Worm (Caenorhabditis elegans) whole organism, mixed stage, embryonic: ENCODE results near the gene pqn-65.

Experiments used
- M03D4.4 ChIP-seq: sonication (generic microtip); optimal IDR thresholded peaks from 2 replicates; lab custom pipeline; 2017; ENCODE audit warnings: mild to moderate bottlenecking, missing genetic modification characterization, missing compliant biosample characterization
- bed-3 ChIP-seq: fragments of 200-800 bp; sonication (Bioruptor generic); optimal IDR thresholded peaks from 3 replicates; lab custom pipeline; 2018; ENCODE audit warnings: mild to moderate bottlenecking, missing genetic modification characterization, moderate library complexity, missing compliant biosample characterization
- blmp-1 ChIP-seq: fragments of 150-350 bp; optimal IDR thresholded peaks from 2 replicates; lab custom pipeline; 2014; ENCODE audit warnings: missing biosample characterization, missing genetic modification characterization
- ceh-39 ChIP-seq: fragments of 150-350 bp; optimal IDR thresholded peaks from 2 replicates; lab custom pipeline; 2014; ENCODE audit warnings: missing biosample characterization, missing genetic modification characterization
- ceh-43 ChIP-seq: fragments of 200-800 bp; sonication (Bioruptor generic); optimal IDR thresholded peaks from 2 replicates; lab custom pipeline; 2018; ENCODE audit warnings: mild to moderate bottlenecking, missing genetic modification characterization, moderate library complexity, missing compliant biosample characterization
- ceh-83 ChIP-seq: fragments of 200-800 bp; sonication (Bioruptor generic); optimal IDR thresholded peaks from 2 replicates; lab custom pipeline; 2018; ENCODE audit warnings: mild to moderate bottlenecking, missing genetic modification characterization, missing compliant biosample characterization
- ces-1 ChIP-seq: fragments of 150-350 bp; optimal IDR thresholded peaks from 2 replicates; lab custom pipeline; 2014; ENCODE audit warnings: missing biosample characterization, missing genetic modification reagents, missing genetic modification characterization
- drap-1 ChIP-seq: fragments of 200-800 bp; sonication (Bioruptor generic); optimal IDR thresholded peaks from 3 replicates; lab custom pipeline; 2018; ENCODE audit warnings: mild to moderate bottlenecking, missing genetic modification characterization, missing compliant biosample characterization
- elt-1 ChIP-seq: sonication (generic microtip); optimal IDR thresholded peaks from 2 replicates; lab custom pipeline; 2017; ENCODE audit warnings: missing genetic modification characterization, mild to moderate bottlenecking, missing compliant biosample characterization, antibody characterized with exemption, moderate library complexity, borderline replicate concordance; ENCODE audit not compliant: insufficient read depth
- elt-3 ChIP-seq: fragments of 150-350 bp; optimal IDR thresholded peaks from 2 replicates; lab custom pipeline; 2014; ENCODE audit warnings: missing biosample characterization, missing genetic modification characterization
- flh-1 ChIP-seq: fragments of 200-800 bp; sonication (Bioruptor generic); optimal IDR thresholded peaks from 2 replicates; lab custom pipeline; 2018; ENCODE audit warnings: mild to moderate bottlenecking, missing genetic modification characterization, moderate library complexity, missing compliant biosample characterization
- hlh-1 ChIP-seq: fragments of 150-350 bp; optimal IDR thresholded peaks from 2 replicates; lab custom pipeline; 2014; ENCODE audit warnings: missing biosample characterization, missing genetic modification reagents, missing genetic modification characterization
- lin-32 ChIP-seq: fragments of 200-800 bp; sonication (Bioruptor generic); optimal IDR thresholded peaks from 2 replicates; lab custom pipeline; 2018; ENCODE audit warnings: mild to moderate bottlenecking, missing genetic modification characterization, missing compliant biosample characterization
- lsy-2 ChIP-seq: fragments of 150-350 bp; optimal IDR thresholded peaks from 2 replicates; lab custom pipeline; 2014; ENCODE audit warnings: missing biosample characterization, missing genetic modification characterization
- mab-5 ChIP-seq: fragments of 150-350 bp; optimal IDR thresholded peaks from 2 replicates; lab custom pipeline; 2014; ENCODE audit warnings: missing biosample characterization, missing genetic modification characterization
- mep-1 ChIP-seq: fragments of 150-350 bp; optimal IDR thresholded peaks from 2 replicates; lab custom pipeline; 2017; ENCODE audit warnings: missing biosample characterization, missing genetic modification reagents, missing genetic modification characterization, inconsistent platforms
- mls-2 ChIP-seq: sonication (generic microtip); optimal IDR thresholded peaks from 2 replicates; lab custom pipeline; 2016; ENCODE audit warnings: mild to moderate bottlenecking, missing genetic modification characterization, moderate library complexity, missing compliant biosample characterization
- nhr-12 ChIP-seq: fragments of 150-350 bp; optimal IDR thresholded peaks from 2 replicates; lab custom pipeline; 2014; ENCODE audit warnings: missing biosample characterization, missing genetic modification characterization
- nhr-237 ChIP-seq: fragments of 150-350 bp; optimal IDR thresholded peaks from 2 replicates; lab custom pipeline; 2014; ENCODE audit warnings: missing biosample characterization, missing genetic modification characterization
- nhr-28 ChIP-seq: fragments of 150-350 bp; optimal IDR thresholded peaks from 2 replicates; lab custom pipeline; 2014; ENCODE audit warnings: missing biosample characterization, missing genetic modification characterization
- nhr-76 ChIP-seq: sonication (generic microtip); optimal IDR thresholded peaks from 2 replicates; lab custom pipeline; 2017; ENCODE audit warnings: missing biosample characterization, missing genetic modification characterization
- pha-4 ChIP-seq: fragments of 150-350 bp; optimal IDR thresholded peaks from 2 replicates; lab custom pipeline; 2018; ENCODE audit warnings: missing biosample characterization, missing genetic modification reagents, missing genetic modification characterization
- sem-2 ChIP-seq: fragments of 200-800 bp; sonication (Bioruptor generic); optimal IDR thresholded peaks from 2 replicates; lab custom pipeline; 2018; ENCODE audit warnings: mild to moderate bottlenecking, missing genetic modification characterization, missing compliant biosample characterization
- snpc-4 ChIP-seq: fragments of 150-350 bp; optimal IDR thresholded peaks from 2 replicates; lab custom pipeline; 2014; ENCODE audit warnings: missing biosample characterization, missing genetic modification characterization
- sptf-1 ChIP-seq: sonication (generic microtip); optimal IDR thresholded peaks from 2 replicates; lab custom pipeline; 2017; ENCODE audit warnings: mild to moderate bottlenecking, missing genetic modification characterization, moderate library complexity, missing compliant biosample characterization
- tbx-8 ChIP-seq: fragments of 200-800 bp; sonication (Bioruptor generic); optimal IDR thresholded peaks from 2 replicates; lab custom pipeline; 2018; ENCODE audit warnings: mild to moderate bottlenecking, missing genetic modification characterization, moderate library complexity, missing compliant biosample characterization
- unc-120 ChIP-seq: sonication (generic microtip); optimal IDR thresholded peaks from 2 replicates; lab custom pipeline; 2017; ENCODE audit warnings: missing genetic modification characterization, missing compliant biosample characterization; ENCODE audit not compliant: poor library complexity, severe bottlenecking
- unc-62 ChIP-seq: fragments of 150-350 bp; optimal IDR thresholded peaks from 2 replicates; lab custom pipeline; 2014; ENCODE audit warnings: missing biosample characterization, missing genetic modification reagents, missing genetic modification characterization
- zip-8 ChIP-seq: fragments of 150-350 bp; optimal IDR thresholded peaks from 2 replicates; lab custom pipeline; 2014; ENCODE audit warnings: missing biosample characterization, missing genetic modification characterization
- ztf-11 ChIP-seq: fragments of 150-350 bp; optimal IDR thresholded peaks from 2 replicates; lab custom pipeline; 2014; ENCODE audit warnings: missing biosample characterization, missing genetic modification characterization

pqn-65 gene

DNA sequence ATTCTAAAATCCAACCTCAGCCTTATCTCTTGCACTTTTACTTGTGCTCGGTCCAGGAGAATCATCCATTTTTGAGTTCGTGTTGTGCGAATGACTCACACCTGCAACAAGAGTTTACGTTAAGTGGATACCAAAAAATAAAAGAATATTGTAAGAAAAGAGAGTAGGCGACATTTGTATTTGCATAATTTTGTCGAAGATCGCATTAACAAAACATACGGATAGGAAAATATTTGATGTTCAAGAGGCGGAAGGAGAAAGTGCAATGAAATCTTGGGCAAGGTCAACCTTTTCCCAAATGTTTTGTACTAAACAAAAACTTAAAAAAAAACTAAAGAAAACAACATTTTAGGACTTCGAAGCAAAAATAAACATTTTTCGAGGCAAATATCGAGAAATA lies 13.6 kb downstream of the pqn-65 start, which contains the start of gene spat-3:
spat-3 (minus strand) TSS at position 101 of the 400 bp plus-strand sequence.
- TF ChIP-seq elt-3 (tag; lab: Kevin White, UChicago), result no peak
- no peak for TF ChIP-seq pha-4 (tag; lab: Kevin White, UChicago)
- no peak for TF ChIP-seq snpc-4
- TF ChIP-seq nhr-237 (tag; lab: Kevin White, UChicago), result no peak
- no peak for TF ChIP-seq unc-62
- no peak for TF ChIP-seq tbx-8 (GFP tag; lab: Kevin White, UChicago)
- no peak for TF ChIP-seq ceh-39
- TF ChIP-seq flh-1 (GFP tag; lab: Kevin White, UChicago), result no peak
- no peak for TF ChIP-seq ztf-11 (tag; lab: Kevin White, UChicago)
- no peak for TF ChIP-seq ceh-43
- no peak for TF ChIP-seq sem-2 (GFP tag; lab: Kevin White, UChicago)
- no peak for TF ChIP-seq nhr-76 (tag; lab: Kevin White, UChicago)
- no peak for TF ChIP-seq elt-1
- no peak for TF ChIP-seq lin-32 (GFP tag; lab: Kevin White, UChicago)

DNA sequence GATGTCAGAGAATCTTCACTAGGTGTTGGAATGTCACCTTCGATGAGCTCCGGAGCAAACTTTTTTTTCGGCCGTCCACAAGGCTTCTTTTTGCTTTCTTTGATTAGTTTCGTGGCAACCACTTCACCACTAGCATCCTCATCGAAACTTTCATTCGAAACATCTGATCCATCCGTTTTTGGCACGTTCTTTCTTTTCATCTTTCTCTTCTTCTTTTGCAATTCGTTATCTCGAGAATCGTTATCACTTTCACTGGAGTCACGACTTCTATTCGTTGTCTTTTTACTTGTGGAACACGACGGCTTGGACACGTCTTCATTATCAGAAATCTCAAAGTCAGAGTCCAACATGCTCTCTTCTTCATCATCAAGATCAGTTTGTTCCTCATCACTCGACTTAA lies 15.2 kb downstream of the pqn-65 start:
- TF ChIP-seq mab-5 (tag; lab: Kevin White, UChicago) (no peak), zip-8 (tag; lab: Kevin White, UChicago) (no peak), ceh-39 (no peak), elt-3 (tag; lab: Kevin White, UChicago) (no peak), blmp-1 (no peak), mls-2 (no peak), drap-1 (GFP tag; lab: Kevin White, UChicago) (no peak), sptf-1 (tag; lab: Kevin White, UChicago) (no peak), ceh-83 (GFP tag; lab: Kevin White, UChicago) (no peak)

DNA sequence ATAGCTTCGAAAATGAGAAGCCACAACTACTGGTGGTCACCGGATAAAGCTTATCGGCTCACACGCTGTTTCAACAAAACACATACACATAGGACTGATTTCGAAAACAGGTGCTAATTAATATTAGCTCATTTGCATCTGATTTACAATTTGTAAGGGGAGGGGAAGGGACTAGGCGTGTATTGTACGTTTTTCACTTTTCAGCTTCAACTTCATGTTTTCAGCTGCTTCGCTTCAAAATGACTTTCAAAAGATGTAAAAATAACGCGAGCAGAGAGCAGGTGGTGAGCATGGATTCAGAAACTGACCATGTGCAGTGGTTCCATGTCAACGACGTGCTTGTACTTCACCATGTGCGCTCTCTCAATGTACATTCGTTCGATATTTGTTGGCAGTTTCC lies 18.4 kb downstream of the pqn-65 start:
- TF ChIP-seq ceh-39, result no peak
- TF ChIP-seq lin-32 (GFP tag; lab: Kevin White, UChicago), result no peak
- TF ChIP-seq drap-1 (GFP tag; lab: Kevin White, UChicago), result no peak
- TF ChIP-seq blmp-1, result no peak
- no peak for TF ChIP-seq sptf-1 (tag; lab: Kevin White, UChicago)
- no peak for TF ChIP-seq nhr-12 (tag; lab: Kevin White, UChicago)
- TF ChIP-seq nhr-76 (tag; lab: Kevin White, UChicago), result no peak
- no peak for TF ChIP-seq hlh-1 (tag; lab: Kevin White, UChicago)
- no peak for TF ChIP-seq zip-8 (tag; lab: Kevin White, UChicago)

DNA sequence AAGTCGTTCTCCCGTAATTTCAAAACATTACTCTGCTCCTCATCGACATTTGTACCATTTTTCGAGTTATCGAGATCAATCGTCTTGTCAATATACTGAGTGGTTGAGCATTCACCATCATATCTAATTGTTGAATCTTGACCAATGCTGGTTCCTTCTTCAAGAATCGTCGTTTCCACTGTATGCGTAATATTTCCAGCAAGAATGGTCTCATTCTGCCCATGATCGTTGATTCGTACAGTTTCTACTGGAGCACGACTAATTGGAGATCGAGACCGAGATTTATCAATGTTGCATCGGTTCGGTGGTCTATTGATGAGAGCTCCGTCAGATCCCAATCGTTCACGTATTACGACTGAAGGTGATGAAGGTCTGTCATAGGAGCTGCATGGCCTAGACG lies 19.9 kb downstream of the pqn-65 start:
- TF ChIP-seq ces-1, result no peak
- TF ChIP-seq nhr-28 (tag; lab: Kevin White, UChicago), result no peak

DNA sequence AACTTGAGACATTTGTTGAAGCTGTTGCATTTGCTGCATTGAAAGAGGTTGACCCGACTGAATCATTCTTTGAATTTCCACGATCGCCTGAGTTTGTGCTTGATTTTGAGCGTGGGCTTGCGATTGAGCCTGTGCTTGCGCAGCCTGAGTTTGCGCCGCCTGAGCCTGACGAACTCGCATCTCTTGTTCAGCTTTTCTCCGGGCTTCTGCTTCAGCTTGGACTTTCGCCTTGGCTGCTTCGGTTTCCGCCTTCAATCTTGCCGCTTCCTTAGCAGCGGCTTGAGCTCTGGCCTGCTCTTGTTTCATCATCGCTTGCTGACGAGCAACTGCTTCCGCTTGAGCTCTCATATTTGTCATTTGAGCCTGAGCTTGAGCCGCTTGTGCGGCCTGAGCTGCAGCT lies 22.0 kb downstream of the pqn-65 start:
- TF ChIP-seq nhr-237 (tag; lab: Kevin White, UChicago), result no peak
- TF ChIP-seq mep-1 (tag; lab: Kevin White, UChicago), result no peak
- TF ChIP-seq hlh-1 (tag; lab: Kevin White, UChicago), result no peak
- no peak for TF ChIP-seq lsy-2 (tag; lab: Kevin White, UChicago)
- no peak for TF ChIP-seq unc-62
- TF ChIP-seq sem-2 (GFP tag; lab: Kevin White, UChicago), result no peak
- no peak for TF ChIP-seq ceh-43
- TF ChIP-seq drap-1 (GFP tag; lab: Kevin White, UChicago), result no peak
- no peak for TF ChIP-seq nhr-76 (tag; lab: Kevin White, UChicago)
- no peak for TF ChIP-seq elt-3 (tag; lab: Kevin White, UChicago)
- no peak for TF ChIP-seq mls-2

DNA sequence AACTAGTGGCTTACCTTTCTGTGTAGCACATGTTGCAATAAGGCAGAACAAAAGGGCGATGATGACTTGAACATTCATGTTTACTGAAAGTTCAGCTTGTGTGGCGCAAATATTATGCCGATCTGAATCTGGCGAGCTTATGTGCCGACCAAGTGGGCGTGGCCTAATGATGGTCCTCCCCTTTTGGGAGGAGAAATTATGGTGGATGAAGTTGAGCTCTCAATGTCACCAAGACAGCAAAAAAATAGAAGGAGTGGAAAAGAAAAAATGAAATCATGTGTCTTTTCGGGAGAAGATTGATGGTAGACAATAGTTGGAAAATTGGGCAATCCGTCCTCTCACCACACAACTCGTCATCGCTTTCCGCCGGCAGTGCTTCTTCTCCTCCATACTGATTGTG lies 27.2 kb downstream of the pqn-65 start, which contains the start of gene flp-12:
flp-12 (minus strand) TSS at position 101 of the 400 bp plus-strand sequence.
- no peak for TF ChIP-seq M03D4.4 (tag; lab: Kevin White, UChicago)
- no peak for TF ChIP-seq ceh-43
- TF ChIP-seq ces-1, result no peak
- TF ChIP-seq flh-1 (GFP tag; lab: Kevin White, UChicago), result no peak
- TF ChIP-seq nhr-28 (tag; lab: Kevin White, UChicago), result no peak
- TF ChIP-seq hlh-1 (tag; lab: Kevin White, UChicago), result no peak
- TF ChIP-seq bed-3 (GFP tag; lab: Kevin White, UChicago), result no peak
- no peak for TF ChIP-seq elt-1
- no peak for TF ChIP-seq unc-62
- no peak for TF ChIP-seq unc-120 (tag; lab: Kevin White, UChicago)
